Fruit fly (Drosophila melanogaster) whole organism, embryonic: Measurements from ENCODE around the gene CG5070.

Source experiments
- Bgb ChIP-seq: fragments of 200-800 bp; sonication (Bioruptor generic); IDR thresholded peaks from 2 replicates; pipeline ENCODE4 v1.3.6; 2022; ENCODE audit warnings: missing biosample characterization, missing genetic modification characterization; ENCODE audit not compliant: partially characterized antibody
- Blimp-1 ChIP-seq: fragments of 200-800 bp; sonication (Bioruptor generic); optimal IDR thresholded peaks from 3 replicates; lab custom pipeline; 2018; ENCODE audit warnings: missing biosample characterization, missing genetic modification characterization, mild to moderate bottlenecking, moderate library complexity, missing genetic modification reagents
- BtbVII ChIP-seq: fragments of 200-800 bp; sonication (Bioruptor generic); optimal IDR thresholded peaks from 3 replicates; lab custom pipeline; 2017; ENCODE audit warnings: missing biosample characterization, mild to moderate bottlenecking, missing genetic modification characterization
- Bteb2 ChIP-seq: fragments of 200-800 bp; sonication (Bioruptor generic); optimal IDR thresholded peaks from 2 replicates; lab custom pipeline; 2016; ENCODE audit warnings: missing biosample characterization, missing genetic modification characterization
- CG10267 ChIP-seq: fragments of 200-800 bp; sonication (Bioruptor generic); optimal IDR thresholded peaks from 2 replicates; lab custom pipeline; 2018; ENCODE audit warnings: missing biosample characterization, mild to moderate bottlenecking, missing genetic modification characterization, moderate library complexity
- CG12219 ChIP-seq: fragments of 200-800 bp; sonication (Bioruptor generic); optimal IDR thresholded peaks from 3 replicates; lab custom pipeline; 2018; ENCODE audit warnings: missing biosample characterization, mild to moderate bottlenecking, missing genetic modification characterization
- CG13123 ChIP-seq: fragments of 200-800 bp; sonication (Bioruptor generic); optimal IDR thresholded peaks from 2 replicates; lab custom pipeline; 2016; ENCODE audit warnings: missing biosample characterization, missing genetic modification characterization
- CG13624 ChIP-seq: fragments of 200-800 bp; sonication (Bioruptor generic); optimal IDR thresholded peaks from 2 replicates; lab custom pipeline; 2016; ENCODE audit warnings: missing biosample characterization, missing genetic modification characterization
- CG17612 ChIP-seq: fragments of 200-800 bp; sonication (Bioruptor generic); IDR thresholded peaks from 2 replicates; pipeline ENCODE4 v1.3.6; 2022; ENCODE audit warnings: missing biosample characterization, missing genetic modification characterization
- CG2120 ChIP-seq: fragments of 200-800 bp; sonication (Bioruptor generic); optimal IDR thresholded peaks from 3 replicates; lab custom pipeline; 2016; ENCODE audit warnings: missing biosample characterization, missing genetic modification characterization
- CG2712 ChIP-seq: fragments of 200-800 bp; optimal IDR thresholded peaks from 3 replicates; lab custom pipeline; 2019; ENCODE audit warnings: missing biosample characterization, mild to moderate bottlenecking, missing genetic modification characterization, moderate library complexity
- CG32767 ChIP-seq: fragments of 200-800 bp; sonication (Bioruptor generic); IDR thresholded peaks from 2 replicates; pipeline ENCODE4 v1.3.6; 2022; ENCODE audit warnings: missing biosample characterization, missing genetic modification characterization
- CG32772 ChIP-seq: fragments of 200-800 bp; sonication (Bioruptor generic); IDR thresholded peaks from 2 replicates; pipeline ENCODE4 v1.3.6; 2022; ENCODE audit warnings: missing biosample characterization, missing genetic modification characterization
- CG3281 ChIP-seq: fragments of 200-800 bp; sonication (Bioruptor generic); optimal IDR thresholded peaks from 3 replicates; lab custom pipeline; 2017; ENCODE audit warnings: missing biosample characterization, mild to moderate bottlenecking, missing genetic modification characterization
- CG3407 ChIP-seq: fragments of 200-800 bp; sonication (Bioruptor generic); optimal IDR thresholded peaks from 2 replicates; lab custom pipeline; 2018; ENCODE audit warnings: missing biosample characterization, mild to moderate bottlenecking, missing genetic modification characterization
- CG34422 ChIP-seq: fragments of 200-800 bp; sonication (Bioruptor generic); IDR thresholded peaks from 3 replicates; pipeline ENCODE4 v1.3.6; 2022; ENCODE audit warnings: missing biosample characterization, missing genetic modification characterization
- CG4360 ChIP-seq: fragments of 200-800 bp; sonication (Bioruptor generic); IDR thresholded peaks from 2 replicates; pipeline ENCODE4 v1.3.6; 2022; ENCODE audit warnings: missing biosample characterization, missing genetic modification characterization
- CG4404 ChIP-seq: fragments of 200-800 bp; sonication (Bioruptor generic); IDR thresholded peaks from 2 replicates; pipeline ENCODE4 v1.3.6; 2022; ENCODE audit warnings: missing biosample characterization, missing genetic modification characterization
- CG6854 ChIP-seq: fragments of 200-800 bp; sonication (Bioruptor generic); optimal IDR thresholded peaks from 3 replicates; lab custom pipeline; 2017; ENCODE audit warnings: missing biosample characterization, mild to moderate bottlenecking, missing genetic modification characterization
- CG9932 ChIP-seq: fragments of 200-800 bp; sonication (Bioruptor generic); IDR thresholded peaks from 2 replicates; pipeline ENCODE4 v1.3.6; 2022; ENCODE audit warnings: missing biosample characterization, missing genetic modification characterization
- CrebB ChIP-seq: fragments of 200-800 bp; sonication (Bioruptor generic); optimal IDR thresholded peaks from 3 replicates; lab custom pipeline; 2018; ENCODE audit warnings: missing biosample characterization, mild to moderate bottlenecking, missing genetic modification characterization
- D ChIP-seq, 2 experiments: fragments of 200-800 bp in 1 of 2; fragments of >200 bp in 1 of 2; sonication (Bioruptor generic) in 1 of 2; optimal IDR thresholded peaks; 2 replicates in 1 of 2; 3 replicates in 1 of 2; lab custom pipeline; 2017; ENCODE audit warnings: mild to moderate bottlenecking in 1 of 2, missing biosample characterization in 1 of 2, missing genetic modification characterization in 1 of 2, missing genetic modification reagents in 1 of 2
- Dp ChIP-seq: fragments of 200-800 bp; sonication (Bioruptor generic); optimal IDR thresholded peaks from 2 replicates; lab custom pipeline; 2018; ENCODE audit warnings: missing biosample characterization, mild to moderate bottlenecking, missing genetic modification characterization, moderate library complexity
- Drgx ChIP-seq: fragments of 200-800 bp; sonication (Bioruptor generic); IDR thresholded peaks from 2 replicates; pipeline ENCODE4 v1.3.6; 2022; ENCODE audit warnings: missing biosample characterization, missing genetic modification characterization
- HmgZ ChIP-seq: fragments of 200-800 bp; sonication (Bioruptor generic); optimal IDR thresholded peaks from 2 replicates; lab custom pipeline; 2018; ENCODE audit warnings: missing biosample characterization, mild to moderate bottlenecking, missing genetic modification characterization
- Lhr ChIP-seq: fragments of 200-800 bp; sonication (Bioruptor generic); optimal IDR thresholded peaks from 3 replicates; lab custom pipeline; 2017; ENCODE audit warnings: mild to moderate bottlenecking, missing biosample characterization, missing genetic modification reagents, missing genetic modification characterization
- Lim3 ChIP-seq: fragments of 200-800 bp; sonication (Bioruptor generic); IDR thresholded peaks from 2 replicates; pipeline ENCODE4 v1.3.6; 2022; ENCODE audit warnings: missing biosample characterization, missing genetic modification characterization
- NFAT ChIP-seq: fragments of 200-800 bp; sonication (Bioruptor generic); IDR thresholded peaks from 2 replicates; pipeline ENCODE4 v1.3.6; 2022; ENCODE audit warnings: missing biosample characterization, missing genetic modification characterization
- Pdp1 ChIP-seq, 2 experiments: fragments of 200-800 bp; sonication (Bioruptor generic); optimal IDR thresholded peaks; 3 replicates each; lab custom pipeline; 2016; ENCODE audit warnings: missing biosample characterization in 2 of 2, missing genetic modification characterization in 2 of 2, mild to moderate bottlenecking in 1 of 2, moderate library complexity in 1 of 2
- Poxn ChIP-seq: fragments of 200-800 bp; sonication (Bioruptor generic); IDR thresholded peaks from 2 replicates; pipeline ENCODE4 v1.3.6; 2022; ENCODE audit warnings: missing biosample characterization, missing genetic modification characterization
- Six4 ChIP-seq: fragments of 200-800 bp; sonication (Bioruptor generic); optimal IDR thresholded peaks from 2 replicates; lab custom pipeline; 2016; ENCODE audit warnings: missing biosample characterization, missing genetic modification characterization
- Sox100B ChIP-seq: fragments of 200-800 bp; sonication (Bioruptor generic); optimal IDR thresholded peaks from 3 replicates; lab custom pipeline; 2018; ENCODE audit warnings: missing biosample characterization, mild to moderate bottlenecking, missing genetic modification characterization
- Ssrp ChIP-seq: fragments of 200-800 bp; sonication (Bioruptor generic); optimal IDR thresholded peaks from 2 replicates; lab custom pipeline; 2018; ENCODE audit warnings: missing biosample characterization, mild to moderate bottlenecking, missing genetic modification characterization, moderate library complexity
- YL-1 ChIP-seq: fragments of 200-800 bp; sonication (Bioruptor generic); optimal IDR thresholded peaks from 3 replicates; lab custom pipeline; 2017; ENCODE audit warnings: missing biosample characterization, mild to moderate bottlenecking, missing genetic modification characterization
- bbx ChIP-seq: fragments of 200-800 bp; sonication (Bioruptor generic); IDR thresholded peaks from 2 replicates; pipeline ENCODE4 v1.3.6; 2022; ENCODE audit warnings: missing biosample characterization, missing genetic modification characterization; ENCODE audit not compliant: partially characterized antibody
- bowl ChIP-seq: fragments of 200-800 bp; sonication (Bioruptor generic); IDR thresholded peaks from 2 replicates; pipeline ENCODE4 v1.3.6; 2022; ENCODE audit warnings: missing biosample characterization, missing genetic modification characterization
- dati ChIP-seq: fragments of 200-800 bp; sonication (Bioruptor generic); IDR thresholded peaks from 2 replicates; pipeline ENCODE4 v1.3.6; 2022; ENCODE audit warnings: missing biosample characterization, missing genetic modification characterization
- ftz-f1 ChIP-seq: fragments of 200-800 bp; sonication (Bioruptor generic); optimal IDR thresholded peaks from 2 replicates; lab custom pipeline; 2016; ENCODE audit warnings: missing biosample characterization, missing genetic modification characterization
- grau ChIP-seq: fragments of 200-800 bp; optimal IDR thresholded peaks from 3 replicates; lab custom pipeline; 2019; ENCODE audit warnings: missing biosample characterization, mild to moderate bottlenecking, missing genetic modification characterization, moderate library complexity
- knrl ChIP-seq: fragments of 200-800 bp; sonication (Bioruptor generic); IDR thresholded peaks from 3 replicates; pipeline ENCODE4 v1.3.6; 2022; ENCODE audit warnings: missing biosample characterization, missing genetic modification characterization; ENCODE audit not compliant: partially characterized antibody
- lab ChIP-seq: fragments of 200-800 bp; sonication (Bioruptor generic); optimal IDR thresholded peaks from 3 replicates; lab custom pipeline; 2017; ENCODE audit warnings: missing biosample characterization, missing genetic modification characterization, mild to moderate bottlenecking, moderate library complexity, missing genetic modification reagents
- nau ChIP-seq: fragments of 200-800 bp; sonication (Bioruptor generic); optimal IDR thresholded peaks from 3 replicates; lab custom pipeline; 2017; ENCODE audit warnings: missing biosample characterization, mild to moderate bottlenecking, missing genetic modification characterization, missing genetic modification reagents
- pfk ChIP-seq: fragments of 200-800 bp; sonication (Bioruptor generic); optimal IDR thresholded peaks from 2 replicates; lab custom pipeline; 2018; ENCODE audit warnings: missing biosample characterization, mild to moderate bottlenecking, missing genetic modification characterization, moderate library complexity
- pnt ChIP-seq: fragments of 200-800 bp; sonication (Bioruptor generic); optimal IDR thresholded peaks from 3 replicates; lab custom pipeline; 2016; ENCODE audit warnings: missing biosample characterization, missing genetic modification characterization
- ranshi ChIP-seq: fragments of 200-800 bp; sonication (Bioruptor generic); IDR thresholded peaks from 2 replicates; pipeline ENCODE4 v1.3.6; 2022; ENCODE audit warnings: missing biosample characterization, missing genetic modification characterization
- tgo ChIP-seq: fragments of 200-800 bp; sonication (Bioruptor generic); IDR thresholded peaks from 3 replicates; pipeline ENCODE4 v1.3.6; 2022; ENCODE audit warnings: missing biosample characterization, missing genetic modification characterization
- tll ChIP-seq, 2 experiments: fragments of 200-800 bp in 1 of 2; fragments of >200 bp in 1 of 2; sonication (Bioruptor generic) in 1 of 2; optimal IDR thresholded peaks; 2 replicates each; lab custom pipeline; 2017 to 2019; ENCODE audit warnings: missing biosample characterization in 2 of 2, missing genetic modification characterization in 2 of 2, mild to moderate bottlenecking in 1 of 2, moderate library complexity in 1 of 2
- usp ChIP-seq: fragments of >200 bp; optimal IDR thresholded peaks from 2 replicates; lab custom pipeline; 2017; ENCODE audit warnings: missing biosample characterization, missing genetic modification characterization
- vvl ChIP-seq: fragments of 200-800 bp; sonication (Bioruptor generic); IDR thresholded peaks from 2 replicates; pipeline ENCODE4 v1.3.6; 2022; ENCODE audit warnings: missing biosample characterization, missing genetic modification characterization
- wdn ChIP-seq: fragments of 200-800 bp; sonication (Bioruptor generic); IDR thresholded peaks from 2 replicates; pipeline ENCODE4 v1.3.6; 2022; ENCODE audit warnings: missing biosample characterization, missing genetic modification characterization
- zfh1 ChIP-seq: fragments of 200-800 bp; sonication (Bioruptor generic); IDR thresholded peaks from 3 replicates; pipeline ENCODE4 v1.3.6; 2022; ENCODE audit warnings: missing biosample characterization, missing genetic modification characterization

Gene CG5070

DNA sequence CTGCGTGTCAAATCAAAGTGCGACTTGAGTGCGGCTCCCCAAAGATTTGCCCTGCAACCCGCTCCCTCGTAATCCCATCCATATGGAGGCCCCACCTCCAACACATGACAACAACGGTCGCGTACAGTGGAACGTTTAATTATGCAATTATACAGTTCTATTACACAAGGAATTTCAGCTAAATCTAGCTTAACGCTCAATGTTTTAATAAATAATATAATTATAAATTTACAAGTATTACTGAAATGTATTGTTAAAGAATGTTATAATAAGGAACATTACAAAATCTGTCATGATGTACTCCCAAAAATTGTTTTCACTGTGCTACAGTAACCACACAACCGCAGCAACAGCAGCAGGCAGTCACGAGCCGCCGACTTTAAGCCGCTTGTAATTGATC lies 28.8 kb upstream of the CG5070 start (continued):
- no peak for TF ChIP-seq D (optimal IDR thresholded peaks at IDR 0.05; lab: Kevin White, UChicago)
- TF ChIP-seq D (GFP tag; optimal IDR thresholded peaks at IDR 0.05; lab: Kevin White, UChicago) = peak; percentile 20
- TF ChIP-seq Drgx (GFP tag; lab: Robert Waterston, UW) = peak; percentile 55
- TF ChIP-seq Bgb (GFP tag; lab: Robert Waterston, UW) = no peak
- no peak for TF ChIP-seq ftz-f1 (GFP tag; lab: Kevin White, UChicago)
- no peak for TF ChIP-seq CG17612 (GFP tag; lab: Robert Waterston, UW)
- TF ChIP-seq CG32767 (GFP tag; lab: Robert Waterston, UW) = no peak
- no peak for TF ChIP-seq usp (GFP tag; lab: Kevin White, UChicago)
- TF ChIP-seq bowl = no peak
- TF ChIP-seq Lim3 (GFP tag; lab: Robert Waterston, UW) = no peak
- TF ChIP-seq CG6854 = no peak
- no peak for TF ChIP-seq pnt (GFP tag; lab: Kevin White, UChicago)
- no peak for TF ChIP-seq Ssrp (tag; lab: Kevin White, UChicago)
- no peak for TF ChIP-seq CG12219 (GFP tag; lab: Kevin White, UChicago)
- TF ChIP-seq Lhr = no peak
- TF ChIP-seq knrl (GFP tag; lab: Robert Waterston, UW) = no peak
- no peak for TF ChIP-seq CG3407 (GFP tag; lab: Kevin White, UChicago)
- no peak for TF ChIP-seq CG2120 (GFP tag; lab: Kevin White, UChicago)
- TF ChIP-seq CG34422 (GFP tag; lab: Robert Waterston, UW) = no peak
- TF ChIP-seq BtbVII (GFP tag; lab: Kevin White, UChicago) = no peak
- TF ChIP-seq NFAT (GFP tag; lab: Robert Waterston, UW) = 0 out of 2 replicates have a peak, but pooled peaks have one; percentile 10
- no peak for TF ChIP-seq wdn (GFP tag; lab: Robert Waterston, UW)
- TF ChIP-seq CG3281 (GFP tag; lab: Kevin White, UChicago) = no peak
- peak; percentile 32 for TF ChIP-seq Blimp-1 (GFP tag; lab: Kevin White, UChicago)
- TF ChIP-seq nau (GFP tag; lab: Kevin White, UChicago) = no peak
- TF ChIP-seq Sox100B (GFP tag; lab: Kevin White, UChicago) = no peak
- TF ChIP-seq CG2712 = peak; percentile 58
- no peak for TF ChIP-seq Bteb2 (GFP tag; lab: Kevin White, UChicago)
- TF ChIP-seq CG4360 (GFP tag; lab: Robert Waterston, UW) = no peak
- no peak for TF ChIP-seq Pdp1 (GFP tag; optimal IDR thresholded peaks at IDR 0.05; lab: Kevin White, UChicago)
- TF ChIP-seq ranshi (GFP tag; lab: Robert Waterston, UW) = no peak
- peak; percentile 18 for TF ChIP-seq CG10267 (tag; lab: Kevin White, UChicago)
- no peak for TF ChIP-seq CG13624 (GFP tag; lab: Kevin White, UChicago)
- no peak for TF ChIP-seq tll (GFP tag; optimal IDR thresholded peaks at IDR 0.05; lab: Kevin White, UChicago)
- TF ChIP-seq CG9932 (GFP tag; lab: Robert Waterston, UW) = no peak
- TF ChIP-seq YL-1 = no peak
- TF ChIP-seq Poxn (GFP tag; lab: Robert Waterston, UW) = no peak
- no peak for TF ChIP-seq Dp
- TF ChIP-seq CG4404 = no peak
- no peak for TF ChIP-seq CG13123
- no peak for TF ChIP-seq pfk (GFP tag; lab: Kevin White, UChicago)
- TF ChIP-seq grau = peak; percentile 91
- TF ChIP-seq CrebB (tag; lab: Kevin White, UChicago) = no peak
- TF ChIP-seq CG32772 = no peak
- TF ChIP-seq vvl (GFP tag; lab: Robert Waterston, UW) = peak; percentile 56; the same call in 1 of the 2 replicates
- no peak for TF ChIP-seq Six4 (GFP tag; lab: Kevin White, UChicago)
- no peak for TF ChIP-seq HmgZ (tag; lab: Kevin White, UChicago)
- TF ChIP-seq dati (GFP tag; lab: Robert Waterston, UW) = no peak
- TF ChIP-seq bbx (GFP tag; lab: Robert Waterston, UW) = no peak
- peak; percentile 54; the same call in 1 of the 3 replicates for TF ChIP-seq zfh1 (GFP tag; lab: Robert Waterston, UW)
- no peak for TF ChIP-seq tgo (GFP tag; lab: Robert Waterston, UW)
- TF ChIP-seq lab (GFP tag; lab: Kevin White, UChicago) = peak; percentile 11
